Worm (Caenorhabditis elegans): ENCODE data around the gene math-6.

DNA sequence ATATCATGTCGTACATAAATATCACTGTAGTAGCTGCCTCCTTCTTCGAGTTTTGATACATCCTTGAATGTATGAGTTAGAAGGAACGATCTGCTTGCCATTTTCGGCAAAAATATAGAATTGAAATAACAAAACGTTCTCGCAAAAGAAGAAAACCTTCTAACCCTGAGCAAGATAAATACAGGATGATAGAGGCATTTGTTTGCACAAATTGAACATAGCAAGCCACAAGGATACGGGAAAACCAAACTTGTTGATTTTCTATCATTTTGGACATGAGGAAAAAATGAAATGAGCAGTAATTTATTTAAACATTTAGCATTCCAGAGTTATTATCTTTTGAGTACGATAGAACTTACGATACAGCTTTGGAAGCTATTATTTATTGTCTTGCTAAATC lies 4.5 kb upstream of the math-6 start, which contains the start of gene math-8:
- TF ChIP-seq mec-3 (tag; optimal IDR thresholded peaks at IDR 0.05; ENCODE audit: borderline replicate concordance) (no peak), unc-3 (GFP tag; conservative IDR thresholded peaks at IDR 0.05) (no peak), unc-3 (tag; optimal IDR thresholded peaks at IDR 0.05) (no peak), ceh-14 (tag; optimal IDR thresholded peaks at IDR 0.05) (no peak), rnt-1 (tag; optimal IDR thresholded peaks at IDR 0.05) (no peak), elt-2 (tag; optimal IDR thresholded peaks at IDR 0.05) (no peak), dmd-4 (tag; optimal IDR thresholded peaks at IDR 0.05; ENCODE audit: borderline replicate concordance) (no peak), lim-6 (tag; optimal IDR thresholded peaks at IDR 0.05) (no peak), ceh-45 (GFP tag; IDR thresholded peaks at IDR 0.05) (no peak), ets-4 (tag; optimal IDR thresholded peaks at IDR 0.05) (no peak), pha-4 (tag; optimal IDR thresholded peaks at IDR 0.05) (no peak), unc-86 (tag; optimal IDR thresholded peaks at IDR 0.05) (no peak), pqm-1 (tag; optimal IDR thresholded peaks at IDR 0.05) (no peak), fkh-10 (GFP tag; optimal IDR thresholded peaks at IDR 0.05) (no peak), nhr-232 (tag; optimal IDR thresholded peaks at IDR 0.05) (no peak)
